Fruit fly (Drosophila melanogaster) whole organism, embryonic: ENCODE results near the gene crm.

ENCODE experiments used
- Atf6 ChIP-seq: fragments of 200-800 bp; sonication (Bioruptor generic); IDR thresholded peaks from 2 replicates; pipeline ENCODE4 v1.3.6; 2022; ENCODE audit warnings: missing biosample characterization, missing genetic modification characterization
- Awh ChIP-seq: fragments of 200-800 bp; sonication (Bioruptor generic); IDR thresholded peaks from 2 replicates; pipeline ENCODE4, ENCODE4 v1.3.6; 2022; ENCODE audit warnings: missing biosample characterization, missing genetic modification characterization
- CG11560 ChIP-seq: fragments of 200-800 bp; sonication (Bioruptor generic); IDR thresholded peaks from 3 replicates; pipeline ENCODE4 v1.3.6; 2022; ENCODE audit warnings: missing biosample characterization, missing genetic modification characterization
- CG11695 ChIP-seq: fragments of 200-800 bp; sonication (Bioruptor generic); IDR thresholded peaks from 3 replicates; pipeline ENCODE4 v1.3.6; 2022; ENCODE audit warnings: missing biosample characterization, missing genetic modification characterization
- CG12155 ChIP-seq: fragments of 200-800 bp; sonication (Bioruptor generic); optimal IDR thresholded peaks from 3 replicates; lab custom pipeline; 2016; ENCODE audit warnings: missing biosample characterization, missing genetic modification characterization
- CG14050 ChIP-seq: fragments of 200-800 bp; sonication (Bioruptor generic); IDR thresholded peaks from 3 replicates; pipeline ENCODE4 v1.3.6; 2022; ENCODE audit warnings: missing biosample characterization, missing genetic modification characterization
- CG14860 ChIP-seq: fragments of 200-800 bp; sonication (Bioruptor generic); IDR thresholded peaks from 3 replicates; pipeline ENCODE4 v1.3.6; 2022; ENCODE audit warnings: missing biosample characterization, missing genetic modification characterization; ENCODE audit not compliant: partially characterized antibody
- CG15011 ChIP-seq: fragments of 200-800 bp; sonication (Bioruptor generic); optimal IDR thresholded peaks from 3 replicates; lab custom pipeline; 2018; ENCODE audit warnings: missing biosample characterization, mild to moderate bottlenecking, missing genetic modification characterization
- CG16815 ChIP-seq: fragments of 200-800 bp; sonication (Bioruptor generic); optimal IDR thresholded peaks from 3 replicates; lab custom pipeline; 2017; ENCODE audit warnings: missing biosample characterization, mild to moderate bottlenecking, missing genetic modification characterization
- CG1832 ChIP-seq: fragments of 200-800 bp; sonication (Bioruptor generic); optimal IDR thresholded peaks from 2 replicates; lab custom pipeline; 2017; ENCODE audit warnings: missing biosample characterization, mild to moderate bottlenecking, missing genetic modification characterization, inconsistent platforms
- CG18764 ChIP-seq: fragments of 200-800 bp; sonication (Bioruptor generic); optimal IDR thresholded peaks from 3 replicates; lab custom pipeline; 2016; ENCODE audit warnings: missing biosample characterization, missing genetic modification characterization
- CG2202 ChIP-seq: fragments of 200-800 bp; sonication (Bioruptor generic); optimal IDR thresholded peaks from 2 replicates; lab custom pipeline; 2018; ENCODE audit warnings: missing biosample characterization, mild to moderate bottlenecking, missing genetic modification characterization
- CG31441 ChIP-seq: fragments of 200-800 bp; sonication (Bioruptor generic); IDR thresholded peaks from 2 replicates; pipeline ENCODE4 v1.3.6; 2022; ENCODE audit warnings: missing biosample characterization, missing genetic modification characterization
- CG32532 ChIP-seq: fragments of 200-800 bp; sonication (Bioruptor generic); IDR thresholded peaks from 2 replicates; pipeline ENCODE4 v1.3.6; 2022; ENCODE audit warnings: missing biosample characterization, missing genetic modification characterization
- CG3281 ChIP-seq: fragments of 200-800 bp; sonication (Bioruptor generic); optimal IDR thresholded peaks from 3 replicates; lab custom pipeline; 2017; ENCODE audit warnings: missing biosample characterization, mild to moderate bottlenecking, missing genetic modification characterization
- CG3838 ChIP-seq: fragments of 200-800 bp; sonication (Bioruptor generic); optimal IDR thresholded peaks from 3 replicates; lab custom pipeline; 2016; ENCODE audit warnings: missing biosample characterization, missing genetic modification characterization
- CG4360 ChIP-seq: fragments of 200-800 bp; sonication (Bioruptor generic); IDR thresholded peaks from 2 replicates; pipeline ENCODE4 v1.3.6; 2022; ENCODE audit warnings: missing biosample characterization, missing genetic modification characterization
- CG4707 ChIP-seq: fragments of 200-800 bp; sonication (Bioruptor generic); optimal IDR thresholded peaks from 2 replicates; lab custom pipeline; 2018; ENCODE audit warnings: missing biosample characterization, mild to moderate bottlenecking, missing genetic modification characterization, moderate library complexity
- CG6254 ChIP-seq: fragments of 200-800 bp; sonication (Bioruptor generic); optimal IDR thresholded peaks from 3 replicates; lab custom pipeline; 2017; ENCODE audit warnings: mild to moderate bottlenecking, missing biosample characterization, missing genetic modification reagents, missing genetic modification characterization
- CG9876 ChIP-seq: fragments of 200-800 bp; sonication (Bioruptor generic); optimal IDR thresholded peaks from 2 replicates; lab custom pipeline; 2016; ENCODE audit warnings: missing biosample characterization, missing genetic modification characterization
- CG9932 ChIP-seq: fragments of 200-800 bp; sonication (Bioruptor generic); IDR thresholded peaks from 2 replicates; pipeline ENCODE4 v1.3.6; 2022; ENCODE audit warnings: missing biosample characterization, missing genetic modification characterization
- Chrac-16 ChIP-seq: fragments of 200-800 bp; sonication (Bioruptor generic); optimal IDR thresholded peaks from 3 replicates; lab custom pipeline; 2016; ENCODE audit warnings: missing biosample characterization, missing genetic modification characterization
- Drgx ChIP-seq: fragments of 200-800 bp; sonication (Bioruptor generic); IDR thresholded peaks from 2 replicates; pipeline ENCODE4 v1.3.6; 2022; ENCODE audit warnings: missing biosample characterization, missing genetic modification characterization
- E2f2 ChIP-seq: fragments of 200-800 bp; sonication (Bioruptor generic); IDR thresholded peaks from 2 replicates; pipeline ENCODE4 v1.3.6; 2022; ENCODE audit warnings: missing biosample characterization, missing genetic modification characterization
- Eip74EF ChIP-seq, 2 experiments: fragments of 200-800 bp in 1 of 2; fragments of >200 bp in 1 of 2; sonication (Bioruptor generic) in 1 of 2; optimal IDR thresholded peaks; 2 replicates each; lab custom pipeline; 2017 to 2019; ENCODE audit warnings: missing biosample characterization in 2 of 2, missing genetic modification characterization in 2 of 2, mild to moderate bottlenecking in 1 of 2, moderate library complexity in 1 of 2
- Hmr ChIP-seq: fragments of 200-800 bp; sonication (Bioruptor generic); optimal IDR thresholded peaks from 3 replicates; lab custom pipeline; 2017; ENCODE audit warnings: mild to moderate bottlenecking, missing biosample characterization, missing genetic modification reagents, missing genetic modification characterization
- Hr78 ChIP-seq, 2 experiments: fragments of 200-800 bp in 1 of 2; fragments of >200 bp in 1 of 2; sonication (Bioruptor generic) in 1 of 2; optimal IDR thresholded peaks; 2 replicates each; lab custom pipeline; 2017 to 2019; ENCODE audit warnings: missing biosample characterization in 2 of 2, missing genetic modification characterization in 2 of 2, mild to moderate bottlenecking in 1 of 2, moderate library complexity in 1 of 2
- MBD-R2 ChIP-seq: fragments of 200-800 bp; sonication (Bioruptor generic); IDR thresholded peaks from 2 replicates; pipeline ENCODE4 v1.3.6; 2022; ENCODE audit warnings: missing biosample characterization, missing genetic modification characterization
- Med ChIP-seq: fragments of 200-800 bp; sonication (Bioruptor generic); peaks from one replicate; lab custom pipeline; 2016; ENCODE audit warnings: missing biosample characterization, missing genetic modification characterization, mild to moderate bottlenecking, inconsistent platforms, moderate library complexity
- NC2α ChIP-seq: fragments of 200-800 bp; sonication (Bioruptor generic); optimal IDR thresholded peaks from 2 replicates; lab custom pipeline; 2016; ENCODE audit warnings: missing biosample characterization, missing genetic modification characterization
- Nf-YB ChIP-seq: fragments of 200-800 bp; sonication (Bioruptor generic); optimal IDR thresholded peaks from 3 replicates; lab custom pipeline; 2019; ENCODE audit warnings: missing biosample characterization, mild to moderate bottlenecking, missing genetic modification characterization, moderate library complexity
- Oaz ChIP-seq: fragments of 200-800 bp; sonication (Bioruptor generic); IDR thresholded peaks from 2 replicates; pipeline ENCODE4 v1.3.6; 2022; ENCODE audit warnings: missing biosample characterization, missing genetic modification characterization
- ash1 ChIP-seq: fragments of 200-800 bp; sonication (Bioruptor generic); optimal IDR thresholded peaks from 2 replicates; lab custom pipeline; 2018; ENCODE audit warnings: missing biosample characterization, mild to moderate bottlenecking, missing genetic modification characterization
- bbx ChIP-seq: fragments of 200-800 bp; sonication (Bioruptor generic); IDR thresholded peaks from 2 replicates; pipeline ENCODE4 v1.3.6; 2022; ENCODE audit warnings: missing biosample characterization, missing genetic modification characterization; ENCODE audit not compliant: partially characterized antibody
- br ChIP-seq: fragments of >200 bp; optimal IDR thresholded peaks from 2 replicates; lab custom pipeline; 2017
- dmrt11E ChIP-seq: fragments of 200-800 bp; sonication (Bioruptor generic); optimal IDR thresholded peaks from 3 replicates; lab custom pipeline; 2018; ENCODE audit warnings: missing biosample characterization, mild to moderate bottlenecking, missing genetic modification characterization, moderate library complexity
- dmrt99B ChIP-seq: fragments of 200-800 bp; sonication (Bioruptor generic); optimal IDR thresholded peaks from 2 replicates; lab custom pipeline; 2018; ENCODE audit warnings: missing biosample characterization, mild to moderate bottlenecking, missing genetic modification characterization, moderate library complexity
- emc ChIP-seq: fragments of 200-800 bp; sonication (Bioruptor generic); optimal IDR thresholded peaks from 2 replicates; lab custom pipeline; 2016; ENCODE audit warnings: missing biosample characterization, missing genetic modification characterization
- en ChIP-seq: fragments of 200-800 bp; sonication (Bioruptor generic); optimal IDR thresholded peaks from 2 replicates; lab custom pipeline; 2016; ENCODE audit warnings: missing biosample characterization, missing genetic modification characterization
- fd64A ChIP-seq: fragments of 200-800 bp; sonication (Bioruptor generic); optimal IDR thresholded peaks from 3 replicates; lab custom pipeline; 2018; ENCODE audit warnings: missing biosample characterization, mild to moderate bottlenecking, missing genetic modification characterization
- gsb ChIP-seq: fragments of 200-800 bp; sonication (Bioruptor generic); IDR thresholded peaks from 2 replicates; pipeline ENCODE4 v1.3.6; 2022; ENCODE audit warnings: missing biosample characterization, missing genetic modification characterization
- gsb-n ChIP-seq: fragments of 200-800 bp; sonication (Bioruptor generic); optimal IDR thresholded peaks from 3 replicates; lab custom pipeline; 2018; ENCODE audit warnings: missing biosample characterization, mild to moderate bottlenecking, missing genetic modification characterization
- hb ChIP-seq: fragments of 200-800 bp; sonication (Bioruptor generic); IDR thresholded peaks from 3 replicates; pipeline ENCODE4 v1.3.6; 2022; ENCODE audit warnings: missing biosample characterization, missing genetic modification characterization; ENCODE audit not compliant: partially characterized antibody
- insv ChIP-seq, 2 experiments: fragments of 200-800 bp; sonication (Bioruptor generic); optimal IDR thresholded peaks; 3 replicates each; lab custom pipeline; 2016 to 2018; ENCODE audit warnings: missing biosample characterization in 2 of 2, missing genetic modification characterization in 2 of 2
- lab ChIP-seq: fragments of 200-800 bp; sonication (Bioruptor generic); optimal IDR thresholded peaks from 3 replicates; lab custom pipeline; 2017; ENCODE audit warnings: missing biosample characterization, missing genetic modification characterization, mild to moderate bottlenecking, moderate library complexity, missing genetic modification reagents
- lola ChIP-seq, 3 experiments: fragments of >200 bp in 2 of 3; fragments of 200-800 bp in 1 of 3; sonication (Bioruptor generic) in 1 of 3; optimal IDR thresholded peaks; 2 replicates each; lab custom pipeline; 2017 to 2019; ENCODE audit warnings: missing biosample characterization in 3 of 3, missing genetic modification characterization in 3 of 3, mild to moderate bottlenecking in 1 of 3, moderate library complexity in 1 of 3
- p53 ChIP-seq: fragments of 200-800 bp; sonication (Bioruptor generic); optimal IDR thresholded peaks from 2 replicates; lab custom pipeline; 2016; ENCODE audit warnings: missing biosample characterization, missing genetic modification characterization
- pros ChIP-seq: fragments of 200-800 bp; sonication (Bioruptor generic); optimal IDR thresholded peaks from 3 replicates; lab custom pipeline; 2019; ENCODE audit warnings: missing biosample characterization, mild to moderate bottlenecking, missing genetic modification characterization, moderate library complexity
- sens ChIP-seq: fragments of 200-800 bp; sonication (Bioruptor generic); peaks from one replicate; lab custom pipeline; 2016; ENCODE audit warnings: missing biosample characterization, missing genetic modification characterization
- seq ChIP-seq: fragments of 200-800 bp; sonication (Bioruptor generic); IDR thresholded peaks from 2 replicates; pipeline ENCODE4 v1.3.6; 2022; ENCODE audit warnings: missing biosample characterization, missing genetic modification characterization
- slp2 ChIP-seq: fragments of 200-800 bp; sonication (Bioruptor generic); optimal IDR thresholded peaks from 2 replicates; lab custom pipeline; 2016; ENCODE audit warnings: missing biosample characterization, missing genetic modification characterization
- yki ChIP-seq: fragments of >200 bp; optimal IDR thresholded peaks from 3 replicates; lab custom pipeline; 2018

crm gene

DNA sequence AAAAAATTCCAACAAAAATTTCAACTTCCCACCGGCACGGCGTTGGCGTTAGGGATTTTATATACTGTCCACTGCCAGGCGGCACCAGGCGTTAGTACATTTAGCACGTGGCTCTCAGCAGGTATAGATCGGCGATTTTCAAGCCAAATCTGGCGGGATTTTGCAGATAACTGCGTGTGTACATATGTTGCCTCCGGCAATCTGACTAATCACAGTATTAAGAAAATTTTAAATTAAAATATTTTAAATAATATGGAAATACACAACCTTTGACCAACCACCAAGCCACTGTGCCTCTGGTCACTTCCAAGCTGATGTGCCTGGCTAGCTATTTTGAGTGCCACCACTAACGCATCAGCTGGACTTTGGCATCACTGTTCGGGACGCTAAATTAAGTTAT lies 6.4 kb downstream of the crm start, which contains the start of the genes ttm50 and CG2712 (continued):
- TF ChIP-seq CG32532 (peak; percentile 54; the same call in 1 of the 2 replicates), ash1 (no peak), p53 (GFP tag; lab: Kevin White, UChicago) (no peak), NC2α (no peak), CG3838 (GFP tag; lab: Kevin White, UChicago) (no peak), CG9932 (GFP tag; lab: Robert Waterston, UW) (peak; percentile 75), Chrac-16 (GFP tag; lab: Kevin White, UChicago) (peak; percentile 52), fd64A (GFP tag; lab: Kevin White, UChicago) (no peak), lola (GFP tag; optimal IDR thresholded peaks at IDR 0.05; lab: Kevin White, UChicago) (peak in 1 of 3 experiments; percentile 65), E2f2 (GFP tag; lab: Robert Waterston, UW) (no peak), CG6254 (GFP tag; lab: Kevin White, UChicago) (no peak), CG14050 (GFP tag; lab: Robert Waterston, UW) (peak; percentile 22; the same call in 2 of the 3 replicates), Hr78 (GFP tag; optimal IDR thresholded peaks at IDR 0.05; lab: Kevin White, UChicago) (no peak), br (lab: Kevin White, UChicago) (no peak), CG11560 (tag; lab: Robert Waterston, UW) (no peak), slp2 (GFP tag; lab: Kevin White, UChicago) (no peak), Awh (GFP tag; lab: Robert Waterston, UW) (no peak), CG11695 (GFP tag; lab: Robert Waterston, UW) (no peak), CG16815 (GFP tag; lab: Kevin White, UChicago) (no peak), CG2202 (no peak), Atf6 (no peak), CG9876 (GFP tag; lab: Kevin White, UChicago) (no peak), CG18764 (no peak), gsb-n (tag; lab: Kevin White, UChicago) (no peak), Nf-YB (peak; percentile 38), CG1832 (GFP tag; lab: Kevin White, UChicago) (no peak), bbx (GFP tag; lab: Robert Waterston, UW) (no peak), seq (GFP tag; lab: Robert Waterston, UW) (no peak), Med (peak; percentile 62), yki (no peak), insv (GFP tag; optimal IDR thresholded peaks at IDR 0.05; lab: Kevin White, UChicago) (peak in 1 of 2 experiments; percentile 23), CG12155 (no peak), hb (no peak), CG31441 (GFP tag; lab: Robert Waterston, UW) (no peak), pros (no peak), CG15011 (no peak), CG3281 (GFP tag; lab: Kevin White, UChicago) (peak; percentile 60), sens (GFP tag; lab: Kevin White, UChicago) (no peak), Eip74EF (GFP tag; optimal IDR thresholded peaks at IDR 0.05; lab: Kevin White, UChicago) (no peak), dmrt99B (no peak), lab (GFP tag; lab: Kevin White, UChicago) (no peak), en (no peak), Oaz (GFP tag; lab: Robert Waterston, UW) (peak; percentile 51; the same call in 1 of the 2 replicates), CG14860 (no peak), CG4707 (no peak), emc (GFP tag; lab: Kevin White, UChicago) (no peak), dmrt11E (tag; lab: Kevin White, UChicago) (peak; percentile 58), CG4360 (GFP tag; lab: Robert Waterston, UW) (no peak), Hmr (no peak), Drgx (GFP tag; lab: Robert Waterston, UW) (no peak), MBD-R2 (peak; percentile 87), gsb (GFP tag; lab: Robert Waterston, UW) (no peak; the same call in 1 of the 2 replicates)
